Fruit fly (Drosophila melanogaster) S2 (cell line): ENCODE results near the gene CG4278.

Experiments used
- CG8478 ChIP-seq: fragments of >200 bp; optimal IDR thresholded peaks from 2 replicates; lab custom pipeline; 2018
- CTCF ChIP-seq, 2 experiments: fragments of >200 bp; optimal IDR thresholded peaks; 2 replicates each; lab custom pipeline; 2018

DNA sequence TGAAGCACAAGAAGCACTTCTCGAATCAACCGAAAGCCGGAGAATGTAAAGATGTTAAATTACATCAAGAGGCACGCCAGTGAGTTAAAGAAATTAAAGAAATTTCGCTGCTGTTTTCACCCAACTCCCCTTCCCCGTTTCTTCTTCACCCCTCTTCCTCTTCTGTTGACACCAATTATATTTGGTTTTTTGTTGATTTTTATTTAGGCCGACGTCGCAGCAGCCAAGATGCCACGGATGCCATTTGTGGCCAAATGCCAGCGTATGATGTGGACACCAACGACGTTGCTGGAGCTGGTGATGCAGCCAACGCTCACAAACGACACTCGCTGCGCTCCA, 38.5 kb upstream of the CG4278 start:
- TF ChIP-seq CG8478 (lab: Kevin White, UChicago) (no peak), CTCF (optimal IDR thresholded peaks at IDR 0.05; lab: Kevin White, UChicago) (no peak)
